Worm (Caenorhabditis elegans) whole organism, young adult: ENCODE results near the gene sru-23.
"Not testable (repeated sequence)": the region's sequence is repeated elsewhere in the genome, so short reads cannot be mapped to it uniquely, and the experiment has no call there.

ENCODE experiments used
- Y53F4B.3 ChIP-seq: fragments of 200-800 bp; sonication (Bioruptor generic); IDR thresholded peaks from 2 replicates; pipeline ENCODE4 v1.3.6; 2022; ENCODE audit warnings: missing genetic modification reagents, missing genetic modification characterization, missing compliant biosample characterization
- ama-1 ChIP-seq, 3 experiments: fragments of 150-350 bp in 1 of 3; sonication (generic microtip) in 2 of 3; optimal IDR thresholded peaks; 2 replicates each; lab custom pipeline; 2014 to 2018; ENCODE audit warnings: missing biosample characterization in 2 of 3, missing genetic modification characterization in 2 of 3, missing genetic modification reagents in 2 of 3
- efl-1 ChIP-seq: fragments of 150-350 bp; optimal IDR thresholded peaks from 2 replicates; lab custom pipeline; 2014; ENCODE audit warnings: missing biosample characterization, missing genetic modification reagents, missing genetic modification characterization
- ets-4 ChIP-seq: fragments of 200-800 bp; sonication (Bioruptor generic); optimal IDR thresholded peaks from 2 replicates; lab custom pipeline; 2018; ENCODE audit warnings: mild to moderate bottlenecking, missing genetic modification characterization, missing compliant biosample characterization
- pha-4 ChIP-seq: fragments of 150-350 bp; sonication (generic microtip); optimal IDR thresholded peaks from 2 replicates; lab custom pipeline; 2014; ENCODE audit warnings: missing biosample characterization, missing genetic modification reagents, missing genetic modification characterization
- xnd-1 ChIP-seq: sonication (generic microtip); optimal IDR thresholded peaks from 2 replicates; lab custom pipeline; 2016; ENCODE audit warnings: missing genotype, missing genetic modification reagents, missing genetic modification characterization, missing compliant biosample characterization
- zim-3 ChIP-seq: sonication (generic microtip); optimal IDR thresholded peaks from 2 replicates; lab custom pipeline; 2017; ENCODE audit warnings: mild to moderate bottlenecking, missing genetic modification characterization, moderate library complexity, missing compliant biosample characterization
- ztf-18 ChIP-seq: sonication (generic microtip); optimal IDR thresholded peaks from 2 replicates; lab custom pipeline; 2016; ENCODE audit warnings: missing genotype, mild to moderate bottlenecking, missing genetic modification characterization, missing compliant biosample characterization

ce11 chrV:15929882-15930281, 42.5 kb downstream of the sru-23 start, which contains the start of gene srbc-77:
- TF ChIP-seq ztf-18 (tag; lab: Kevin White, UChicago); ama-1 (optimal IDR thresholded peaks at IDR 0.05; lab: Kevin White, UChicago); ama-1 (GFP tag; optimal IDR thresholded peaks at IDR 0.05; lab: Kevin White, UChicago); xnd-1; efl-1 (GFP tag; lab: Kevin White, UChicago); ets-4 (GFP tag; lab: Kevin White, UChicago); pha-4 (tag; lab: Kevin White, UChicago); Y53F4B.3; zim-3 (tag; lab: Kevin White, UChicago): not testable (repeated sequence)
